Worm (Caenorhabditis elegans) whole organism, L4/young adult: Measurements from ENCODE around the gene hhat-2.
A peak's percentile ranks its signal among the peaks of the same experiment; 100 is the strongest.

Source experiments
- W03F9.2 ChIP-seq: fragments of 150-350 bp; optimal IDR thresholded peaks from 2 replicates; lab custom pipeline; 2014; ENCODE audit warnings: missing biosample characterization, missing genetic modification characterization
- dao-5 ChIP-seq: sonication (generic microtip); optimal IDR thresholded peaks from 2 replicates; lab custom pipeline; 2016; ENCODE audit warnings: missing genotype, missing genetic modification characterization, moderate library complexity, missing compliant biosample characterization
- him-1 ChIP-seq: sonication (generic microtip); optimal IDR thresholded peaks from 2 replicates; lab custom pipeline; 2016; ENCODE audit warnings: missing genotype, missing genetic modification reagents, missing genetic modification characterization, missing compliant biosample characterization

DNA sequence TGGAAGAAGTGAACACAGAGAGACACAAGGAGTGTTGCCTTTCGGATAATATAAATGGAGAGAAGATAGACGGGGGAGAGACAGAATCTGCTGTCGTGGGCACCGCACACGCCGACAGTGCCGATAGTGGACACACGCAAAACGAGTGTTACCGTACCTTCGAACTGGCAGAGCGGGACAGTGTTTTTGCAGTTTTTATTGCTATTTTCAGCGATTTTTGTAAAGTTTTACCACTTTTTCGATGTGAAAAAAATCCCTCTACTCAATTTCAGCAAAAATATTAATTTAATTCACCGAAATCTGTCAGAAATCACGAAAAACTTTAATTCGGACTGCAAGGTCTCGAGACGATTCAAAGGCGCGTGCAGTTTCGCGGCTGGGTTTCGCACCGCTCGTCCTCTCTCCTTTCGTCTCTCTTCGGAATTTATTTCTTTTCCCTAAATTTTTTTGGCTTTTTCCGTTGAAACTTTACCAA lies 4.0 kb downstream of the hhat-2 start, which contains the start of gene sec-61.A:
- TF ChIP-seq dao-5 (tag; lab: Kevin White, UChicago): no peak
- TF ChIP-seq W03F9.2 (tag; lab: Kevin White, UChicago): peak; percentile 42
- TF ChIP-seq him-1: peak; percentile 32
